Fruit fly (Drosophila melanogaster) whole organism, embryonic: ENCODE results near the gene RpL23A.

ENCODE experiments used
- Awh ChIP-seq: fragments of 200-800 bp; sonication (Bioruptor generic); IDR thresholded peaks from 2 replicates; pipeline ENCODE4, ENCODE4 v1.3.6; 2022; ENCODE audit warnings: missing biosample characterization, missing genetic modification characterization
- BtbVII ChIP-seq: fragments of 200-800 bp; sonication (Bioruptor generic); optimal IDR thresholded peaks from 3 replicates; lab custom pipeline; 2017; ENCODE audit warnings: missing biosample characterization, mild to moderate bottlenecking, missing genetic modification characterization
- CG10274 ChIP-seq: fragments of 200-800 bp; sonication (Bioruptor generic); optimal IDR thresholded peaks from 3 replicates; lab custom pipeline; 2017; ENCODE audit warnings: missing biosample characterization, mild to moderate bottlenecking, missing genetic modification characterization
- CG12942 ChIP-seq: fragments of 200-800 bp; sonication (Bioruptor generic); optimal IDR thresholded peaks from 3 replicates; lab custom pipeline; 2016; ENCODE audit warnings: missing biosample characterization, missing genetic modification characterization
- CG14014 ChIP-seq: fragments of 200-800 bp; sonication (Bioruptor generic); IDR thresholded peaks from 2 replicates; pipeline ENCODE4 v1.3.6; 2022; ENCODE audit warnings: missing biosample characterization, missing genetic modification characterization
- CG14050 ChIP-seq: fragments of 200-800 bp; sonication (Bioruptor generic); IDR thresholded peaks from 3 replicates; pipeline ENCODE4 v1.3.6; 2022; ENCODE audit warnings: missing biosample characterization, missing genetic modification characterization
- CG17186 ChIP-seq: fragments of 200-800 bp; sonication (Bioruptor generic); optimal IDR thresholded peaks from 3 replicates; lab custom pipeline; 2017; ENCODE audit warnings: missing biosample characterization, missing genetic modification reagents, missing genetic modification characterization
- CG17361 ChIP-seq: fragments of 200-800 bp; sonication (Bioruptor generic); IDR thresholded peaks from 3 replicates; pipeline ENCODE4 v1.3.6; 2022; ENCODE audit warnings: missing biosample characterization, missing genetic modification characterization
- CG17385 ChIP-seq: fragments of 200-800 bp; sonication (Bioruptor generic); optimal IDR thresholded peaks from 3 replicates; lab custom pipeline; 2018; ENCODE audit warnings: missing biosample characterization, mild to moderate bottlenecking, missing genetic modification characterization
- CG17568 ChIP-seq: fragments of 200-800 bp; sonication (Bioruptor generic); optimal IDR thresholded peaks from 2 replicates; lab custom pipeline; 2018; ENCODE audit warnings: missing biosample characterization, mild to moderate bottlenecking, missing genetic modification characterization, moderate library complexity
- CG2202 ChIP-seq: fragments of 200-800 bp; sonication (Bioruptor generic); optimal IDR thresholded peaks from 2 replicates; lab custom pipeline; 2018; ENCODE audit warnings: missing biosample characterization, mild to moderate bottlenecking, missing genetic modification characterization
- CG3281 ChIP-seq: fragments of 200-800 bp; sonication (Bioruptor generic); optimal IDR thresholded peaks from 3 replicates; lab custom pipeline; 2017; ENCODE audit warnings: missing biosample characterization, mild to moderate bottlenecking, missing genetic modification characterization
- CG34376 ChIP-seq: fragments of 200-800 bp; sonication (Bioruptor generic); optimal IDR thresholded peaks from 2 replicates; lab custom pipeline; 2018; ENCODE audit warnings: missing biosample characterization, mild to moderate bottlenecking, missing genetic modification characterization
- CG34422 ChIP-seq: fragments of 200-800 bp; sonication (Bioruptor generic); IDR thresholded peaks from 3 replicates; pipeline ENCODE4 v1.3.6; 2022; ENCODE audit warnings: missing biosample characterization, missing genetic modification characterization
- CG6175 ChIP-seq: fragments of 200-800 bp; sonication (Bioruptor generic); IDR thresholded peaks from 3 replicates; pipeline ENCODE4 v1.3.6; 2022; ENCODE audit warnings: missing biosample characterization, missing genetic modification characterization
- CG7556 ChIP-seq: fragments of 200-800 bp; sonication (Bioruptor generic); optimal IDR thresholded peaks from 2 replicates; lab custom pipeline; 2017; ENCODE audit warnings: missing biosample characterization, mild to moderate bottlenecking, missing genetic modification characterization
- CG8089 ChIP-seq: fragments of 200-800 bp; sonication (Bioruptor generic); optimal IDR thresholded peaks from 3 replicates; lab custom pipeline; 2016; ENCODE audit warnings: missing biosample characterization, missing genetic modification characterization
- CG8290 ChIP-seq, 3 experiments: fragments of 200-800 bp; sonication (Bioruptor generic); optimal IDR thresholded peaks; 2 replicates each; lab custom pipeline; 2016 to 2019; ENCODE audit warnings: missing biosample characterization in 3 of 3, missing genetic modification characterization in 3 of 3, mild to moderate bottlenecking in 2 of 3, moderate library complexity in 1 of 3
- CG8388 ChIP-seq: fragments of 200-800 bp; sonication (Bioruptor generic); optimal IDR thresholded peaks from 2 replicates; lab custom pipeline; 2019; ENCODE audit warnings: missing biosample characterization, mild to moderate bottlenecking, missing genetic modification characterization, moderate library complexity
- CG9727 ChIP-seq: fragments of 200-800 bp; sonication (Bioruptor generic); optimal IDR thresholded peaks from 3 replicates; lab custom pipeline; 2017; ENCODE audit warnings: missing biosample characterization, mild to moderate bottlenecking, missing genetic modification characterization
- CHES-1-like ChIP-seq: fragments of 200-800 bp; sonication (Bioruptor generic); optimal IDR thresholded peaks from 2 replicates; lab custom pipeline; 2016; ENCODE audit warnings: missing biosample characterization, missing genetic modification characterization
- CoRest ChIP-seq: fragments of 200-800 bp; sonication (Bioruptor generic); optimal IDR thresholded peaks from 3 replicates; lab custom pipeline; 2018; ENCODE audit warnings: missing biosample characterization, mild to moderate bottlenecking, missing genetic modification characterization, moderate library complexity
- Doc3 ChIP-seq: fragments of 200-800 bp; sonication (Bioruptor generic); IDR thresholded peaks from 3 replicates; pipeline ENCODE4 v1.3.6; 2022; ENCODE audit warnings: missing biosample characterization, missing genetic modification characterization; ENCODE audit not compliant: partially characterized antibody
- Jarid2 ChIP-seq: fragments of 200-800 bp; sonication (Bioruptor generic); optimal IDR thresholded peaks from 3 replicates; lab custom pipeline; 2017; ENCODE audit warnings: mild to moderate bottlenecking, missing biosample characterization, missing genetic modification reagents, missing genetic modification characterization
- NfI ChIP-seq: fragments of 200-800 bp; sonication (Bioruptor generic); optimal IDR thresholded peaks from 3 replicates; lab custom pipeline; 2018; ENCODE audit warnings: missing biosample characterization, mild to moderate bottlenecking, missing genetic modification characterization, moderate library complexity
- Sin3A ChIP-seq: fragments of >200 bp; optimal IDR thresholded peaks from 2 replicates; lab custom pipeline; 2018
- Stat92E ChIP-seq, 3 experiments: fragments of >200 bp in 2 of 3; fragments of 200-800 bp in 1 of 3; sonication (Bioruptor generic) in 1 of 3; optimal IDR thresholded peaks; 2 replicates each; lab custom pipeline; 2017 to 2019; ENCODE audit warnings: missing biosample characterization in 3 of 3, missing genetic modification characterization in 3 of 3, mild to moderate bottlenecking in 1 of 3, moderate library complexity in 1 of 3
- Trl ChIP-seq, 3 experiments: fragments of >200 bp in 2 of 3; fragments of 200-800 bp in 1 of 3; sonication (Bioruptor generic) in 1 of 3; optimal IDR thresholded peaks; 2 replicates in 1 of 3; 3 replicates in 2 of 3; lab custom pipeline; 2016 to 2017; ENCODE audit warnings: missing biosample characterization in 1 of 3, missing genetic modification characterization in 1 of 3
- Xbp1 ChIP-seq: fragments of 200-800 bp; sonication (Bioruptor generic); optimal IDR thresholded peaks from 3 replicates; lab custom pipeline; 2016; ENCODE audit warnings: missing biosample characterization, mild to moderate bottlenecking, missing genetic modification characterization
- bigmax ChIP-seq: fragments of 200-800 bp; sonication (Bioruptor generic); optimal IDR thresholded peaks from 2 replicates; lab custom pipeline; 2018; ENCODE audit warnings: missing biosample characterization, mild to moderate bottlenecking, missing genetic modification characterization
- cas ChIP-seq: fragments of 200-800 bp; sonication (Bioruptor generic); IDR thresholded peaks from 2 replicates; pipeline ENCODE4 v1.3.6; 2022; ENCODE audit warnings: missing biosample characterization, missing genetic modification characterization
- da ChIP-seq: fragments of 200-800 bp; sonication (Bioruptor generic); optimal IDR thresholded peaks from 2 replicates; lab custom pipeline; 2016; ENCODE audit warnings: missing biosample characterization, missing genetic modification characterization
- dati ChIP-seq: fragments of 200-800 bp; sonication (Bioruptor generic); IDR thresholded peaks from 2 replicates; pipeline ENCODE4 v1.3.6; 2022; ENCODE audit warnings: missing biosample characterization, missing genetic modification characterization
- dmrt99B ChIP-seq: fragments of 200-800 bp; sonication (Bioruptor generic); optimal IDR thresholded peaks from 2 replicates; lab custom pipeline; 2018; ENCODE audit warnings: missing biosample characterization, mild to moderate bottlenecking, missing genetic modification characterization, moderate library complexity
- dpn ChIP-seq, 2 experiments: fragments of 200-800 bp; sonication (Bioruptor generic); optimal IDR thresholded peaks; 3 replicates each; lab custom pipeline; 2016; ENCODE audit warnings: missing biosample characterization in 2 of 2, missing genetic modification characterization in 2 of 2
- dysf ChIP-seq: fragments of 200-800 bp; sonication (Bioruptor generic); IDR thresholded peaks from 3 replicates; pipeline ENCODE4 v1.3.6; 2022; ENCODE audit warnings: missing biosample characterization, missing genetic modification characterization
- ewg ChIP-seq: fragments of 200-800 bp; sonication (Bioruptor generic); optimal IDR thresholded peaks from 3 replicates; lab custom pipeline; 2017; ENCODE audit warnings: mild to moderate bottlenecking, missing biosample characterization, missing genetic modification reagents, missing genetic modification characterization
- hkb ChIP-seq, 2 experiments: fragments of 200-800 bp in 1 of 2; fragments of >200 bp in 1 of 2; sonication (Bioruptor generic) in 1 of 2; IDR thresholded peaks in 1 of 2; optimal IDR thresholded peaks in 1 of 2; 2 replicates each; pipeline versions ENCODE4 v1.3.6 to Lab custom; 2017 to 2022; ENCODE audit warnings: missing biosample characterization in 1 of 2, missing genetic modification characterization in 1 of 2
- kni ChIP-seq: fragments of 200-800 bp; sonication (Bioruptor generic); optimal IDR thresholded peaks from 3 replicates; lab custom pipeline; 2017; ENCODE audit warnings: mild to moderate bottlenecking, missing biosample characterization, missing genetic modification reagents, missing genetic modification characterization
- lab ChIP-seq: fragments of 200-800 bp; sonication (Bioruptor generic); optimal IDR thresholded peaks from 3 replicates; lab custom pipeline; 2017; ENCODE audit warnings: missing biosample characterization, missing genetic modification characterization, mild to moderate bottlenecking, moderate library complexity, missing genetic modification reagents
- nmo ChIP-seq: fragments of 200-800 bp; sonication (Bioruptor generic); optimal IDR thresholded peaks from 2 replicates; lab custom pipeline; 2018; ENCODE audit warnings: missing biosample characterization, mild to moderate bottlenecking, missing genetic modification characterization, moderate library complexity
- org-1 ChIP-seq: fragments of 200-800 bp; sonication (Bioruptor generic); optimal IDR thresholded peaks from 2 replicates; lab custom pipeline; 2017; ENCODE audit warnings: missing biosample characterization, missing genetic modification characterization
- otp ChIP-seq: fragments of 200-800 bp; sonication (Bioruptor generic); IDR thresholded peaks from 3 replicates; pipeline ENCODE4, ENCODE4 v1.3.6; 2022; ENCODE audit warnings: missing biosample characterization, missing genetic modification characterization
- sens-2 ChIP-seq: fragments of 200-800 bp; sonication (Bioruptor generic); IDR thresholded peaks from 2 replicates; pipeline ENCODE4 v1.3.6; 2022; ENCODE audit warnings: missing biosample characterization, missing genetic modification characterization
- seq ChIP-seq: fragments of 200-800 bp; sonication (Bioruptor generic); IDR thresholded peaks from 2 replicates; pipeline ENCODE4 v1.3.6; 2022; ENCODE audit warnings: missing biosample characterization, missing genetic modification characterization
- slp2 ChIP-seq: fragments of 200-800 bp; sonication (Bioruptor generic); optimal IDR thresholded peaks from 2 replicates; lab custom pipeline; 2016; ENCODE audit warnings: missing biosample characterization, missing genetic modification characterization
- vvl ChIP-seq: fragments of 200-800 bp; sonication (Bioruptor generic); IDR thresholded peaks from 2 replicates; pipeline ENCODE4 v1.3.6; 2022; ENCODE audit warnings: missing biosample characterization, missing genetic modification characterization

Gene RpL23A

dm6 chr3L:1690727-1691413 lies 22.4 kb upstream of the RpL23A start (continued):
- TF ChIP-seq Doc3 (GFP tag; lab: Robert Waterston, UW) (no peak), CG14014 (GFP tag; lab: Robert Waterston, UW) (no peak), otp (GFP tag; lab: Robert Waterston, UW) (peak; percentile 69; the same call in 2 of the 3 replicates), CG3281 (GFP tag; lab: Kevin White, UChicago) (no peak), CoRest (peak; percentile 21), lab (peak; percentile 68), bigmax (no peak), CG8290 (GFP tag; optimal IDR thresholded peaks at IDR 0.05; lab: Kevin White, UChicago) (no peak), CG8290 (tag; optimal IDR thresholded peaks at IDR 0.05; lab: Kevin White, UChicago) (peak in 1 of 2 experiments; percentile 6), Stat92E (GFP tag; optimal IDR thresholded peaks at IDR 0.05; lab: Kevin White, UChicago) (no peak), ewg (peak; percentile 6), NfI (no peak), CG17385 (GFP tag; lab: Kevin White, UChicago) (no peak), BtbVII (GFP tag; lab: Kevin White, UChicago) (peak; percentile 23), CG34422 (0 out of 3 replicates have a peak, but pooled peaks have one; percentile 22), org-1 (GFP tag; lab: Kevin White, UChicago) (peak; percentile 28), slp2 (GFP tag; lab: Kevin White, UChicago) (no peak), CG8388 (GFP tag; lab: Kevin White, UChicago) (peak; percentile 16), dysf (peak; percentile 39; the same call in 1 of the 3 replicates), sens-2 (no peak), dpn (GFP tag; optimal IDR thresholded peaks at IDR 0.05; lab: Kevin White, UChicago) (peak in 1 of 2 experiments; percentile 4), CG34376 (no peak), CG17568 (GFP tag; lab: Kevin White, UChicago) (no peak), hkb (optimal IDR thresholded peaks at IDR 0.05; lab: Kevin White, UChicago) (no peak), hkb (GFP tag; IDR thresholded peaks at IDR 0.05; lab: Robert Waterston, UW) (0 out of 2 replicates have a peak, but pooled peaks have one; percentile 41), CG10274 (no peak), Xbp1 (GFP tag; lab: Kevin White, UChicago) (peak; percentile 20), CG12942 (GFP tag; lab: Kevin White, UChicago) (no peak), Trl (optimal IDR thresholded peaks at IDR 0.05; lab: Kevin White, UChicago) (no peak), Trl (GFP tag; optimal IDR thresholded peaks at IDR 0.05; lab: Kevin White, UChicago) (no peak), CG7556 (GFP tag; lab: Kevin White, UChicago) (peak; percentile 8), CG2202 (tag; lab: Kevin White, UChicago) (peak; percentile 36), CG9727 (GFP tag; lab: Kevin White, UChicago) (peak; percentile 29), Sin3A (lab: Kevin White, UChicago) (no peak), CG8089 (peak; percentile 21), CG6175 (GFP tag; lab: Robert Waterston, UW) (0 out of 3 replicates have a peak, but pooled peaks have one; percentile 9), Awh (GFP tag; lab: Robert Waterston, UW) (peak; percentile 33; the same call in 1 of the 2 replicates), vvl (GFP tag; lab: Robert Waterston, UW) (peak; percentile 47; the same call in 1 of the 2 replicates), CG17186 (peak; percentile 9), CHES-1-like (GFP tag; lab: Kevin White, UChicago) (peak; percentile 3), dati (GFP tag; lab: Robert Waterston, UW) (no peak), CG17361 (peak; percentile 42; the same call in 1 of the 3 replicates), dmrt99B (tag; lab: Kevin White, UChicago) (peak; percentile 51), Jarid2 (GFP tag; lab: Kevin White, UChicago) (peak; percentile 19), cas (GFP tag; lab: Robert Waterston, UW) (no peak), da (GFP tag; lab: Kevin White, UChicago) (no peak), CG14050 (GFP tag; lab: Robert Waterston, UW) (no peak), kni (GFP tag; lab: Kevin White, UChicago) (peak; percentile 74), seq (peak; percentile 50; the same call in 1 of the 2 replicates), nmo (peak; percentile 40)
